Fruit fly (Drosophila melanogaster) whole organism, embryonic: ENCODE measurements around the gene Rad17.

Experiments used
- BEAF-32 ChIP-seq: fragments of 200-800 bp; sonication (Bioruptor generic); optimal IDR thresholded peaks from 3 replicates; lab custom pipeline; 2017; ENCODE audit warnings: missing biosample characterization, missing genetic modification characterization, mild to moderate bottlenecking, moderate library complexity, missing genetic modification reagents
- BtbVII ChIP-seq: fragments of 200-800 bp; sonication (Bioruptor generic); optimal IDR thresholded peaks from 3 replicates; lab custom pipeline; 2017; ENCODE audit warnings: missing biosample characterization, mild to moderate bottlenecking, missing genetic modification characterization
- CG11504 ChIP-seq: fragments of 200-800 bp; sonication (Bioruptor generic); optimal IDR thresholded peaks from 3 replicates; lab custom pipeline; 2019; ENCODE audit warnings: missing biosample characterization, mild to moderate bottlenecking, missing genetic modification characterization, moderate library complexity
- CG11696 ChIP-seq: fragments of 200-800 bp; sonication (Bioruptor generic); IDR thresholded peaks from 2 replicates; pipeline ENCODE4 v1.3.6; 2022; ENCODE audit warnings: missing biosample characterization, missing genetic modification characterization
- CG1233 ChIP-seq: fragments of 200-800 bp; sonication (Bioruptor generic); optimal IDR thresholded peaks from 4 replicates; lab custom pipeline; 2018; ENCODE audit warnings: missing biosample characterization, mild to moderate bottlenecking, missing genetic modification characterization
- CG14014 ChIP-seq: fragments of 200-800 bp; sonication (Bioruptor generic); IDR thresholded peaks from 2 replicates; pipeline ENCODE4 v1.3.6; 2022; ENCODE audit warnings: missing biosample characterization, missing genetic modification characterization
- CG16779 ChIP-seq: fragments of 200-800 bp; sonication (Bioruptor generic); IDR thresholded peaks from 2 replicates; pipeline ENCODE4 v1.3.6; 2022; ENCODE audit warnings: missing biosample characterization, missing genetic modification characterization
- CG17912 ChIP-seq: fragments of 200-800 bp; sonication (Bioruptor generic); optimal IDR thresholded peaks from 2 replicates; lab custom pipeline; 2018; ENCODE audit warnings: missing biosample characterization, mild to moderate bottlenecking, missing genetic modification characterization
- CG18011 ChIP-seq: fragments of 200-800 bp; sonication (Bioruptor generic); optimal IDR thresholded peaks from 2 replicates; lab custom pipeline; 2017; ENCODE audit warnings: missing biosample characterization, missing genetic modification characterization, mild to moderate bottlenecking, moderate library complexity, missing genotype
- CG18262 ChIP-seq: fragments of 200-800 bp; optimal IDR thresholded peaks from 3 replicates; lab custom pipeline; 2019; ENCODE audit warnings: missing biosample characterization, mild to moderate bottlenecking, missing genetic modification characterization, moderate library complexity
- CG18764 ChIP-seq: fragments of 200-800 bp; sonication (Bioruptor generic); optimal IDR thresholded peaks from 3 replicates; lab custom pipeline; 2016; ENCODE audit warnings: missing biosample characterization, missing genetic modification characterization
- CG30431 ChIP-seq: fragments of 200-800 bp; sonication (Bioruptor generic); optimal IDR thresholded peaks from 2 replicates; lab custom pipeline; 2017; ENCODE audit warnings: missing biosample characterization, missing genetic modification characterization
- CG32532 ChIP-seq: fragments of 200-800 bp; sonication (Bioruptor generic); IDR thresholded peaks from 2 replicates; pipeline ENCODE4 v1.3.6; 2022; ENCODE audit warnings: missing biosample characterization, missing genetic modification characterization
- CG42726 ChIP-seq: fragments of 200-800 bp; sonication (Bioruptor generic); IDR thresholded peaks from 2 replicates; pipeline ENCODE4 v1.3.6; 2022; ENCODE audit warnings: missing biosample characterization, missing genetic modification characterization; ENCODE audit not compliant: partially characterized antibody
- CG7963 ChIP-seq: fragments of 200-800 bp; sonication (Bioruptor generic); IDR thresholded peaks from 3 replicates; pipeline ENCODE4 v1.3.6; 2022; ENCODE audit warnings: missing biosample characterization, missing genetic modification characterization; ENCODE audit not compliant: partially characterized antibody
- CG8281 ChIP-seq: fragments of 200-800 bp; sonication (Bioruptor generic); optimal IDR thresholded peaks from 2 replicates; lab custom pipeline; 2018; ENCODE audit warnings: missing biosample characterization, mild to moderate bottlenecking, missing genetic modification characterization, moderate library complexity
- CG8478 ChIP-seq: fragments of >200 bp; optimal IDR thresholded peaks from 2 replicates; lab custom pipeline; 2018
- CG8924 ChIP-seq: fragments of 200-800 bp; optimal IDR thresholded peaks from 3 replicates; lab custom pipeline; 2019; ENCODE audit warnings: missing biosample characterization, mild to moderate bottlenecking, missing genetic modification characterization, moderate library complexity
- CG9437 ChIP-seq: fragments of 200-800 bp; sonication (Bioruptor generic); optimal IDR thresholded peaks from 2 replicates; lab custom pipeline; 2018; ENCODE audit warnings: missing biosample characterization, mild to moderate bottlenecking, missing genetic modification characterization
- CG9876 ChIP-seq: fragments of 200-800 bp; sonication (Bioruptor generic); optimal IDR thresholded peaks from 2 replicates; lab custom pipeline; 2016; ENCODE audit warnings: missing biosample characterization, missing genetic modification characterization
- CG9932 ChIP-seq: fragments of 200-800 bp; sonication (Bioruptor generic); IDR thresholded peaks from 2 replicates; pipeline ENCODE4 v1.3.6; 2022; ENCODE audit warnings: missing biosample characterization, missing genetic modification characterization
- D ChIP-seq, 2 experiments: fragments of 200-800 bp in 1 of 2; fragments of >200 bp in 1 of 2; sonication (Bioruptor generic) in 1 of 2; optimal IDR thresholded peaks; 2 replicates in 1 of 2; 3 replicates in 1 of 2; lab custom pipeline; 2017; ENCODE audit warnings: mild to moderate bottlenecking in 1 of 2, missing biosample characterization in 1 of 2, missing genetic modification characterization in 1 of 2, missing genetic modification reagents in 1 of 2
- D19B ChIP-seq: fragments of 200-800 bp; sonication (Bioruptor generic); optimal IDR thresholded peaks from 2 replicates; lab custom pipeline; 2017; ENCODE audit warnings: missing biosample characterization, mild to moderate bottlenecking, missing genetic modification characterization
- Dbx ChIP-seq: fragments of 200-800 bp; sonication (Bioruptor generic); IDR thresholded peaks from 3 replicates; pipeline ENCODE4 v1.3.6; 2022; ENCODE audit warnings: missing biosample characterization, missing genetic modification characterization
- Doc2 ChIP-seq: fragments of 200-800 bp; sonication (Bioruptor generic); IDR thresholded peaks from 2 replicates; pipeline ENCODE4 v1.3.6; 2022; ENCODE audit warnings: missing biosample characterization, missing genetic modification characterization
- H2.0 ChIP-seq: fragments of 200-800 bp; sonication (Bioruptor generic); IDR thresholded peaks from 2 replicates; pipeline ENCODE4 v1.3.6; 2022; ENCODE audit warnings: missing biosample characterization, missing genetic modification characterization
- Hey ChIP-seq: fragments of 200-800 bp; sonication (Bioruptor generic); optimal IDR thresholded peaks from 3 replicates; lab custom pipeline; 2018; ENCODE audit warnings: missing biosample characterization, mild to moderate bottlenecking, missing genetic modification characterization
- Spps ChIP-seq: fragments of 200-800 bp; sonication (Bioruptor generic); optimal IDR thresholded peaks from 2 replicates; lab custom pipeline; 2018; ENCODE audit warnings: missing biosample characterization, mild to moderate bottlenecking, missing genetic modification characterization
- Taf1 ChIP-seq: fragments of 200-800 bp; sonication (Bioruptor generic); IDR thresholded peaks from 2 replicates; pipeline ENCODE4 v1.3.6; 2022; ENCODE audit warnings: missing biosample characterization, missing genetic modification characterization
- Xbp1 ChIP-seq: fragments of 200-800 bp; sonication (Bioruptor generic); optimal IDR thresholded peaks from 3 replicates; lab custom pipeline; 2016; ENCODE audit warnings: missing biosample characterization, mild to moderate bottlenecking, missing genetic modification characterization
- abd-A ChIP-seq: fragments of 200-800 bp; sonication (Bioruptor generic); optimal IDR thresholded peaks from 3 replicates; lab custom pipeline; 2019; ENCODE audit warnings: missing biosample characterization, mild to moderate bottlenecking, missing genetic modification characterization, moderate library complexity
- bab2 ChIP-seq: fragments of 200-800 bp; sonication (Bioruptor generic); optimal IDR thresholded peaks from 2 replicates; lab custom pipeline; 2016; ENCODE audit warnings: missing biosample characterization, missing genetic modification characterization
- bcd ChIP-seq: fragments of 200-800 bp; sonication (Bioruptor generic); optimal IDR thresholded peaks from 2 replicates; lab custom pipeline; 2017; ENCODE audit warnings: missing biosample characterization, mild to moderate bottlenecking, missing genetic modification characterization
- btn ChIP-seq: fragments of 200-800 bp; sonication (Bioruptor generic); optimal IDR thresholded peaks from 2 replicates; lab custom pipeline; 2016; ENCODE audit warnings: missing biosample characterization, missing genetic modification characterization
- caup ChIP-seq: fragments of 200-800 bp; sonication (Bioruptor generic); optimal IDR thresholded peaks from 3 replicates; lab custom pipeline; 2017; ENCODE audit warnings: missing biosample characterization, mild to moderate bottlenecking, missing genetic modification characterization, moderate library complexity; ENCODE audit not compliant: severe bottlenecking
- ci ChIP-seq: fragments of 200-800 bp; sonication (Bioruptor generic); IDR thresholded peaks from 3 replicates; pipeline ENCODE4 v1.3.6; 2022; ENCODE audit warnings: missing biosample characterization, missing genetic modification characterization
- corto ChIP-seq: fragments of 200-800 bp; sonication (Bioruptor generic); optimal IDR thresholded peaks from 2 replicates; lab custom pipeline; 2016; ENCODE audit warnings: missing biosample characterization, mild to moderate bottlenecking, missing genetic modification characterization, moderate library complexity
- dan ChIP-seq: fragments of 200-800 bp; sonication (Bioruptor generic); IDR thresholded peaks from 2 replicates; pipeline ENCODE4 v1.3.6; 2022; ENCODE audit warnings: missing biosample characterization, missing genetic modification characterization
- danr ChIP-seq: fragments of 200-800 bp; sonication (Bioruptor generic); IDR thresholded peaks from 2 replicates; pipeline ENCODE4 v1.3.6; 2022; ENCODE audit warnings: missing biosample characterization, missing genetic modification characterization
- disco-r ChIP-seq: fragments of 200-800 bp; sonication (Bioruptor generic); optimal IDR thresholded peaks from 2 replicates; lab custom pipeline; 2016; ENCODE audit warnings: missing biosample characterization, missing genetic modification characterization
- grn ChIP-seq: fragments of 200-800 bp; sonication (Bioruptor generic); optimal IDR thresholded peaks from 3 replicates; lab custom pipeline; 2017; ENCODE audit warnings: missing biosample characterization, missing genetic modification characterization
- hbn ChIP-seq: fragments of 200-800 bp; sonication (Bioruptor generic); IDR thresholded peaks from 2 replicates; pipeline ENCODE4 v1.3.6; 2022; ENCODE audit warnings: missing biosample characterization, missing genetic modification characterization; ENCODE audit not compliant: partially characterized antibody
- jumu ChIP-seq: fragments of 200-800 bp; sonication (Bioruptor generic); optimal IDR thresholded peaks from 3 replicates; lab custom pipeline; 2016; ENCODE audit warnings: missing biosample characterization, missing genetic modification characterization
- peb ChIP-seq: fragments of 200-800 bp; sonication (Bioruptor generic); IDR thresholded peaks from 2 replicates; pipeline ENCODE4 v1.3.6; 2022; ENCODE audit warnings: missing biosample characterization, missing genetic modification characterization
- pho ChIP-seq: fragments of 200-800 bp; sonication (Bioruptor generic); optimal IDR thresholded peaks from 2 replicates; lab custom pipeline; 2016; ENCODE audit warnings: missing biosample characterization, missing genetic modification characterization
- pnt ChIP-seq: fragments of 200-800 bp; sonication (Bioruptor generic); optimal IDR thresholded peaks from 3 replicates; lab custom pipeline; 2016; ENCODE audit warnings: missing biosample characterization, missing genetic modification characterization
- rib ChIP-seq: fragments of 200-800 bp; sonication (Bioruptor generic); IDR thresholded peaks from 2 replicates; pipeline ENCODE4 v1.3.6; 2022; ENCODE audit warnings: missing biosample characterization, missing genetic modification characterization
- scrt ChIP-seq: fragments of 200-800 bp; sonication (Bioruptor generic); optimal IDR thresholded peaks from 2 replicates; lab custom pipeline; 2018; ENCODE audit warnings: missing biosample characterization, mild to moderate bottlenecking, missing genetic modification characterization, moderate library complexity
- shn ChIP-seq: fragments of 200-800 bp; sonication (Bioruptor generic); optimal IDR thresholded peaks from 3 replicates; lab custom pipeline; 2016; ENCODE audit warnings: missing biosample characterization, missing genetic modification characterization
- slp2 ChIP-seq: fragments of 200-800 bp; sonication (Bioruptor generic); optimal IDR thresholded peaks from 2 replicates; lab custom pipeline; 2016; ENCODE audit warnings: missing biosample characterization, missing genetic modification characterization
- zf30C ChIP-seq: fragments of 200-800 bp; sonication (Bioruptor generic); optimal IDR thresholded peaks from 3 replicates; lab custom pipeline; 2018; ENCODE audit warnings: missing biosample characterization, mild to moderate bottlenecking, missing genetic modification characterization

Rad17 gene

DNA sequence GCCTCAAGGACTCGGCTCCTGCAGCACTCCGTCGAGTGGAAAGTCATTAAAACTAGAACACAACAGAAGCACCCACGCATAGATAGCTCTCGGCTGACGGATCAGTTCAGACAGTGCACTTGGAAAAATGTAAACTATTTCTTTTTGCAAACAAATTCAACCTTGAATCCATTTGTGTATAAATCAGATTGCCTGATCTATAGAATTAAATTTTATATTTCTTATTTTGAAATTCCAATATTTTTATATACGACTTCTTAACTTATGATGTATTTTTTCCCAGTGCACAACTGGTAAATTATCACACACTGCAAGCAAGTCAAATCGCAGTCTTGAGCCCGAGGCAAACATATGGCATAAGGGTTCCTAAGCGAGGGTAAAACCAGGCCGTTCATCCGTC is 11.8 kb upstream of the Rad17 start (continued):
- TF ChIP-seq CG9876 (GFP tag; lab: Kevin White, UChicago) (no peak), shn (GFP tag; lab: Kevin White, UChicago) (no peak), CG8478 (lab: Kevin White, UChicago) (no peak), slp2 (GFP tag; lab: Kevin White, UChicago) (no peak), scrt (GFP tag; lab: Kevin White, UChicago) (no peak), zf30C (GFP tag; lab: Kevin White, UChicago) (peak; percentile 82), Xbp1 (GFP tag; lab: Kevin White, UChicago) (peak; percentile 58), CG11504 (tag; lab: Kevin White, UChicago) (peak; percentile 62), bab2 (GFP tag; lab: Kevin White, UChicago) (peak; percentile 41), ci (GFP tag; lab: Robert Waterston, UW) (peak; percentile 73; the same call in 2 of the 3 replicates), pho (GFP tag; lab: Kevin White, UChicago) (no peak), Spps (tag; lab: Kevin White, UChicago) (peak; percentile 73), CG32532 (no peak), CG18764 (GFP tag; lab: Kevin White, UChicago) (peak; percentile 57), disco-r (no peak), D19B (GFP tag; lab: Kevin White, UChicago) (no peak), CG16779 (GFP tag; lab: Robert Waterston, UW) (no peak), jumu (GFP tag; lab: Kevin White, UChicago) (no peak), CG1233 (GFP tag; lab: Kevin White, UChicago) (peak; percentile 49), Hey (no peak), BtbVII (GFP tag; lab: Kevin White, UChicago) (no peak), CG17912 (no peak), Doc2 (no peak), rib (GFP tag; lab: Robert Waterston, UW) (0 out of 2 replicates have a peak, but pooled peaks have one; percentile 39), Dbx (no peak), Taf1 (GFP tag; lab: Robert Waterston, UW) (no peak), CG7963 (GFP tag; lab: Robert Waterston, UW) (no peak), peb (GFP tag; lab: Robert Waterston, UW) (peak; percentile 62; the same call in 1 of the 2 replicates), bcd (peak; percentile 38), CG30431 (GFP tag; lab: Kevin White, UChicago) (peak; percentile 33), hbn (GFP tag; lab: Robert Waterston, UW) (no peak), CG8924 (tag; lab: Kevin White, UChicago) (peak; percentile 78), H2.0 (GFP tag; lab: Robert Waterston, UW) (peak; percentile 63), dan (GFP tag; lab: Robert Waterston, UW) (peak; percentile 63; the same call in 1 of the 2 replicates), CG9932 (no peak), CG9437 (GFP tag; lab: Kevin White, UChicago) (peak; percentile 18), CG18262 (tag; lab: Kevin White, UChicago) (peak; percentile 89), danr (GFP tag; lab: Robert Waterston, UW) (no peak; the same call in 1 of the 2 replicates), CG18011 (GFP tag; lab: Kevin White, UChicago) (no peak), CG8281 (tag; lab: Kevin White, UChicago) (no peak), caup (GFP tag; lab: Kevin White, UChicago) (no peak), D (optimal IDR thresholded peaks at IDR 0.05; lab: Kevin White, UChicago) (no peak), D (GFP tag; optimal IDR thresholded peaks at IDR 0.05; lab: Kevin White, UChicago) (peak; percentile 69), grn (peak; percentile 4), btn (GFP tag; lab: Kevin White, UChicago) (no peak), CG14014 (GFP tag; lab: Robert Waterston, UW) (no peak), CG11696 (GFP tag; lab: Robert Waterston, UW) (no peak), CG42726 (GFP tag; lab: Robert Waterston, UW) (no peak), abd-A (tag; lab: Kevin White, UChicago) (no peak), pnt (GFP tag; lab: Kevin White, UChicago) (peak; percentile 14), BEAF-32 (GFP tag; lab: Kevin White, UChicago) (no peak), corto (GFP tag; lab: Kevin White, UChicago) (no peak)
